Worm (Caenorhabditis elegans): Measurements from ENCODE around the gene ZK632.9.

ZK632.9 gene

DNA sequence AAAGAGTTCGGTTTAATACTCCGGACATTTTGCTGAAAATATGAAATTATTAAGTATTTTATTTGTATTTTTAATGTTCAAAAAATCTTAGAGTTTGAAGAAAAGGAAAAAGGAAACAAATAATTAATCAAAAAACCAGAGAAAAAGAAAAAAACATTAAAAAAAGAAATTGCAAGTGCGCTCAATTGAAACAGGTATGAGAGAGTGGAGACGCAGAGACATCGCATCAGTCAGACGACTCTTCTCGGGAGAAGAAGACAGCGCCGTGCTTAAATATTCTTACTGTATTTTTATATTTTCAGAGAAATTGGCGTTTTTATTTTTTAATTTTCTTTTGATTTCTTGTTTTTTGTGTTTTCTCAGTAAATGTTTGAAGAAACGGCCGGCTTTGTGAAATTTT, 22.9 kb upstream of the ZK632.9 start, which contains the start of gene mrpl-36:
Gene mrpl-36, minus strand, starts transcription at position 34 of the 400 bp plus-strand sequence.
- TF ChIP-seq snpc-4 (tag; optimal IDR thresholded peaks at IDR 0.05) (peak; percentile 5), eor-1 (tag; optimal IDR thresholded peaks at IDR 0.05) (no peak), unc-39 (tag; optimal IDR thresholded peaks at IDR 0.05) (no peak), ztf-11 (tag; optimal IDR thresholded peaks at IDR 0.05) (no peak), lin-15B (tag; optimal IDR thresholded peaks at IDR 0.05) (peak; percentile 73), aly-2 (tag; optimal IDR thresholded peaks at IDR 0.05) (no peak), nfya-1 (tag; optimal IDR thresholded peaks at IDR 0.05; ENCODE audit: insufficient read depth) (peak; percentile 64), egl-5 (tag; optimal IDR thresholded peaks at IDR 0.05) (peak; percentile 20), lin-39 (tag; optimal IDR thresholded peaks at IDR 0.05) (peak; percentile 10), ZK546.5 (tag; optimal IDR thresholded peaks at IDR 0.05) (no peak), ceh-16 (tag; optimal IDR thresholded peaks at IDR 0.05) (no peak), elt-2 (tag; optimal IDR thresholded peaks at IDR 0.05) (peak; percentile 0), hmg-11 (tag; optimal IDR thresholded peaks at IDR 0.05) (no peak), lsy-12 (tag; optimal IDR thresholded peaks at IDR 0.05) (no peak), elt-3 (tag; optimal IDR thresholded peaks at IDR 0.05) (no peak), pha-4 (tag; optimal IDR thresholded peaks at IDR 0.05) (peak; percentile 55)

DNA sequence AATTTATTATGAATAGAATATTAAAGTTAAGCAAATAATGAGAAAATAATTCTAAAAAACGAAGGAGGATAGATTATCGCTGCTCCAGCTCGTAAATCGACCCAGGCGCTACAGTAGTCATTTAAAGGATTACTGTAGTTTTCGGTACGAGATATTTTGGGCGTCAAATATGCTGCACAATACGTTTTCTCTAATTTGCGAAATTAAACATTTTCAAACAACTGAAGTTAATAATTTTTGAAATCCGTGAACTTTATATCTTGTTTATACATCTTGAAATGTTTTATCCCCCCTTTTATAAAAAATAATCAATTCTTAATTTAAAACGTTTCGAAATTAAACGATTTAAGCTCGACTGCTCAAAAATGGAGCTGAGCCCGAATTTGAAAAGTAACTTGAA, 20.9 kb upstream of the ZK632.9 start, which contains the start of gene K11H3.2:
Gene K11H3.2, plus strand, starts transcription at position 301 of the 400 bp plus-strand sequence.
- TF ChIP-seq daf-12 (tag; optimal IDR thresholded peaks at IDR 0.05), result no peak
- no peak for TF ChIP-seq nhr-12 (tag; optimal IDR thresholded peaks at IDR 0.05)
- no peak for TF ChIP-seq nhr-11 (tag; optimal IDR thresholded peaks at IDR 0.05)
- no peak for TF ChIP-seq nhr-43 (tag; optimal IDR thresholded peaks at IDR 0.05; ENCODE audit: poor library complexity, severe bottlenecking)
- TF ChIP-seq egl-5 (tag; optimal IDR thresholded peaks at IDR 0.05), result no peak

DNA sequence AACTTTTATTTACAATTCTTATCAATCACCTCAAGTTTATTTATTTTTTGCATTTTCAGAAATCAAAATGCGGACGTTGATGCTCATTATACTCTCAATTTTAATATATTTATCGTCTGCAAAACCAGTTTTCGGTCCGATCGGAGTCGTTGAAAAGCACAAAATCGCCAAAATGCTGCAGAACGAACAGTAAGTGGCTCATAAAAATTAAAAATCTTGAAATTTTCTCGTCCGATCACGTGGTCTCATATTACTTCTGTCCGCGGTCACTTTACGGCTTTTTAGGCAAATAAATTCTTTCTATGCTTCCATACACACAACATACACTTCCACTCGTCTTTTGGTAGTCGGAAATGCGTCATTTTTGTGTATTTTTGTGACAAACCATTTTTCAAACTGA, 18.5 kb upstream of the ZK632.9 start, which contains the start of gene K11H3.5:
Gene K11H3.5, plus strand, starts transcription at position 54 of the 400 bp plus-strand sequence.
- no peak for TF ChIP-seq lsy-12 (tag; optimal IDR thresholded peaks at IDR 0.05)
- no peak for TF ChIP-seq mml-1 (tag; optimal IDR thresholded peaks at IDR 0.05)
- no peak for TF ChIP-seq nhr-67 (tag; optimal IDR thresholded peaks at IDR 0.05)
- TF ChIP-seq nhr-237 (tag; optimal IDR thresholded peaks at IDR 0.05), result no peak
- no peak for TF ChIP-seq egl-27 (tag; optimal IDR thresholded peaks at IDR 0.05)
- no peak for TF ChIP-seq ceh-9 (tag; optimal IDR thresholded peaks at IDR 0.05)
- TF ChIP-seq nfya-1 (tag; optimal IDR thresholded peaks at IDR 0.05; ENCODE audit: insufficient read depth), result no peak
- TF ChIP-seq snpc-4 (tag; optimal IDR thresholded peaks at IDR 0.05), result no peak

DNA sequence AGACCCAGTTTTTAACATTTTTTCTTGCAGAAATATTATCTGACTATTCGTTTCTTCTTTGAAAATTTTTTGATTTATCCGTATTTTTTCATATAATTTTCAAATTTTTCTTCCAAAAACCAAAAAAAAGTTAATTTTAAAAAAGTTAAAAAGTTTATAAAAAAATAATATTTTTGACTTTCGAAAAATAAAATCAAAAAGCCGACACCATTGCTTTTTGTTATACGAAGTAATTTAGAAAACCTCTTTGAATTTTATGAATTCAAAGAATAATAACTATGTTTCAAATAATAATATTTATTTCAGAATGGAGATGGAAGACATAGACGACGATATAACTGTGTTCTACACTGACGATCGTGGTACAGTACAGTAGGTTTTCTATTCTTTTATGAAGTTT, 9.7 kb upstream of the ZK632.9 start, which contains the start of gene K11H3.8:
Gene K11H3.8, plus strand, starts transcription at position 301 of the 400 bp plus-strand sequence.
- no peak for TF ChIP-seq nhr-76 (tag; optimal IDR thresholded peaks at IDR 0.05)
- TF ChIP-seq elt-1 (tag; optimal IDR thresholded peaks at IDR 0.05), result no peak
- no peak for TF ChIP-seq fos-1 (tag; optimal IDR thresholded peaks at IDR 0.05)
- no peak for TF ChIP-seq fkh-2 (tag; optimal IDR thresholded peaks at IDR 0.05)
- TF ChIP-seq sea-2 (GFP tag; optimal IDR thresholded peaks at IDR 0.05), result no peak
- TF ChIP-seq nhr-237 (tag; optimal IDR thresholded peaks at IDR 0.05), result no peak
- TF ChIP-seq ztf-4 (tag; optimal IDR thresholded peaks at IDR 0.05), result no peak
- no peak for TF ChIP-seq ceh-82 (tag; optimal IDR thresholded peaks at IDR 0.05)
- no peak for TF ChIP-seq lin-15B (tag; optimal IDR thresholded peaks at IDR 0.05)
- no peak for TF ChIP-seq nfya-1 (tag; optimal IDR thresholded peaks at IDR 0.05; ENCODE audit: insufficient read depth)
- no peak for TF ChIP-seq R02D3.7 (tag; optimal IDR thresholded peaks at IDR 0.05)
- TF ChIP-seq ceh-16 (tag; optimal IDR thresholded peaks at IDR 0.05), result no peak
- no peak for TF ChIP-seq elt-2 (tag; optimal IDR thresholded peaks at IDR 0.05)
- no peak for TF ChIP-seq hmg-11 (tag; optimal IDR thresholded peaks at IDR 0.05)

DNA sequence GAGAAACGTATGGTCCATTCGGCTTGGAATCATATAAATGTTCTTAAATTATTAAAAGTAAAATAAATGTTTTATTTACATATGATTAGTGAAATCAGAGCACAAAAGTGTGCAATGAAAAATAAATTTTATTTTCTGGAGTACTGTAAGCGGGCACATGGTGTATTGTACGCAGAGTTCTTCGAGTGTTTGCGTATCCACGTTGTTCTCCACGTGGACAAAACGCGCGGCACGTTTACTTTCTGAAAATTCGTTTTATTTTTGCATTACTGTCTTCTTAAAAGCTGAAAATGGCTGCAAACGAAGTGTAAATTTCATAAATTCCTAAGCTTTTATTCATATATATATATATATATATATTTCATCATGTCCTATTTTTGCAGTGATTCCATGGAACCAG, 7.3 kb upstream of the ZK632.9 start:
- TF ChIP-seq nhr-77 (tag; optimal IDR thresholded peaks at IDR 0.05) (no peak), ztf-4 (tag; optimal IDR thresholded peaks at IDR 0.05) (no peak), lin-15B (tag; optimal IDR thresholded peaks at IDR 0.05) (no peak), sea-2 (GFP tag; optimal IDR thresholded peaks at IDR 0.05) (no peak)

All from whole organism, L3 larva.